Worm (Caenorhabditis elegans): Measurements from ENCODE around the gene F46H5.4.

The F46H5.4 gene

ce11 chrX:7296310-7296709 lies 41.9 kb upstream of the F46H5.4 start (continued):
- TF ChIP-seq bed-2 (GFP tag; IDR thresholded peaks at IDR 0.05) = no peak
- TF ChIP-seq ceh-79 (tag; optimal IDR thresholded peaks at IDR 0.05) = no peak
- TF ChIP-seq efl-1 (GFP tag; optimal IDR thresholded peaks at IDR 0.05) = no peak
- TF ChIP-seq repo-1 (tag; optimal IDR thresholded peaks at IDR 0.05) = no peak
- TF ChIP-seq madf-10 (tag; optimal IDR thresholded peaks at IDR 0.05) = no peak
- no peak for TF ChIP-seq mes-4 (tag; optimal IDR thresholded peaks at IDR 0.05)
- TF ChIP-seq tbp1 (GFP tag; optimal IDR thresholded peaks at IDR 0.05) = no peak
- no peak for TF ChIP-seq nfya-2 (GFP tag; IDR thresholded peaks at IDR 0.05)
- no peak for TF ChIP-seq B0035.1 (tag; optimal IDR thresholded peaks at IDR 0.05)
- TF ChIP-seq madf-8 (GFP tag; conservative IDR thresholded peaks at IDR 0.05) = no peak

ce11 chrX:7291810-7292209 lies 37.4 kb upstream of the F46H5.4 start, which contains the start of gene lron-7:
lron-7 (plus strand) TSS chrX:7292132.
- TF ChIP-seq nhr-80 (tag; optimal IDR thresholded peaks at IDR 0.05) = peak; percentile 65
- no peak for TF ChIP-seq sea-2 (GFP tag; IDR thresholded peaks at IDR 0.05)

- TF ChIP-seq unc-130 (GFP tag; optimal IDR thresholded peaks at IDR 0.05) (no peak), let-607 (tag; optimal IDR thresholded peaks at IDR 0.05) (peak; percentile 74 to 77), unc-62 (GFP tag; optimal IDR thresholded peaks at IDR 0.05) (peak; percentile 89), him-1 (tag; optimal IDR thresholded peaks at IDR 0.05) (no peak), akir-1 (GFP tag; optimal IDR thresholded peaks at IDR 0.05) (no peak), egl-18 (GFP tag; IDR thresholded peaks at IDR 0.05) (no peak), nfyb-1 (GFP tag; IDR thresholded peaks at IDR 0.05) (no peak), pha-4 (tag; optimal IDR thresholded peaks at IDR 0.05) (peak; percentile 68), lin-26 (GFP tag; IDR thresholded peaks at IDR 0.05) (no peak), ama-1 (optimal IDR thresholded peaks at IDR 0.05) (no peak), ama-1 (GFP tag; optimal IDR thresholded peaks at IDR 0.05) (no peak), atf-7 (tag; optimal IDR thresholded peaks at IDR 0.05) (peak; percentile 65), ceh-79 (tag; optimal IDR thresholded peaks at IDR 0.05) (no peak), nhr-179 (tag; optimal IDR thresholded peaks at IDR 0.05) (no peak), nhr-80 (tag; optimal IDR thresholded peaks at IDR 0.05) (peak; percentile 62)
These were observed 36.6 kb upstream of the F46H5.4 start for ce11 chrX:7290859-7291628.

ce11 chrX:7289565-7289964 lies 35.2 kb upstream of the F46H5.4 start:
- TF ChIP-seq lin-40 (tag; optimal IDR thresholded peaks at IDR 0.05) (no peak), B0035.1 (tag; optimal IDR thresholded peaks at IDR 0.05) (no peak), ceh-79 (tag; optimal IDR thresholded peaks at IDR 0.05) (no peak), repo-1 (tag; optimal IDR thresholded peaks at IDR 0.05) (no peak), snpc-1.1 (tag; optimal IDR thresholded peaks at IDR 0.05; ENCODE audit: insufficient read depth) (no peak), chd-7 (tag; optimal IDR thresholded peaks at IDR 0.05) (no peak), nfya-1 (tag; optimal IDR thresholded peaks at IDR 0.05; ENCODE audit: borderline replicate concordance, insufficient read depth) (no peak), F57C9.4 (tag; optimal IDR thresholded peaks at IDR 0.05) (no peak), tbx-9 (tag; optimal IDR thresholded peaks at IDR 0.05; ENCODE audit: borderline replicate concordance) (no peak), F55B11.4 (tag; optimal IDR thresholded peaks at IDR 0.05; ENCODE audit: borderline replicate concordance, insufficient read depth) (no peak), ets-4 (GFP tag; optimal IDR thresholded peaks at IDR 0.05) (no peak), K12H6.12 (tag; optimal IDR thresholded peaks at IDR 0.05) (no peak)
